Worm (Caenorhabditis elegans) whole organism, mixed stage, embryonic: ENCODE data around the gene abcf-3.

Source experiments
- blmp-1 ChIP-seq: fragments of 150-350 bp; optimal IDR thresholded peaks from 2 replicates; lab custom pipeline; 2014; ENCODE audit warnings: missing biosample characterization, missing genetic modification characterization
- elt-1 ChIP-seq: sonication (generic microtip); optimal IDR thresholded peaks from 2 replicates; lab custom pipeline; 2017; ENCODE audit warnings: missing genetic modification characterization, mild to moderate bottlenecking, missing compliant biosample characterization, antibody characterized with exemption, moderate library complexity, borderline replicate concordance; ENCODE audit not compliant: insufficient read depth
- mep-1 ChIP-seq: fragments of 150-350 bp; optimal IDR thresholded peaks from 2 replicates; lab custom pipeline; 2017; ENCODE audit warnings: missing biosample characterization, missing genetic modification reagents, missing genetic modification characterization, inconsistent platforms
- nhr-12 ChIP-seq: fragments of 150-350 bp; optimal IDR thresholded peaks from 2 replicates; lab custom pipeline; 2014; ENCODE audit warnings: missing biosample characterization, missing genetic modification characterization
- snpc-4 ChIP-seq: fragments of 150-350 bp; optimal IDR thresholded peaks from 2 replicates; lab custom pipeline; 2014; ENCODE audit warnings: missing biosample characterization, missing genetic modification characterization
- unc-39 ChIP-seq: fragments of 150-350 bp; optimal IDR thresholded peaks from 2 replicates; lab custom pipeline; 2014; ENCODE audit warnings: missing biosample characterization, missing genetic modification characterization
- unc-62 ChIP-seq: fragments of 150-350 bp; optimal IDR thresholded peaks from 2 replicates; lab custom pipeline; 2014; ENCODE audit warnings: missing biosample characterization, missing genetic modification reagents, missing genetic modification characterization

DNA sequence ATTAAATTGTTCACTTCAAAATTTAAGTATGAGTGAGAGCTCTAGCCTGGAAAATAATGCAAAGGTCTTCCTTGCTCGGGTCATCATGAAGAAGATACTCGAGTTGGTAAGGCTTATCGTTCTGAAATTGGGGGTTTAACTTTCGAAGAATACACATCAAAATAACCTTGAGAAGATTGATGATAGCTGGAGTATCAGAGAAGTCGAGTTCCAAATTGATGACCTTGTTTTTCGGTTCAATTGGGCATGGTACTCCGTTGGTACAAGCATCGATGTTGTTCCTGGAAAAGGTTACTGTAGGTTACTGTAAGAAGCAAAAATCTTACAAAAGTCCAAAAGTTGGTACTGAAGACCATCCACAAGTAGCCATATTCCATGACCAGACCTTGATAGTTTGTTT is 3.0 kb downstream of the abcf-3 start:
- no peak for TF ChIP-seq unc-62 (GFP tag; lab: Kevin White, UChicago)
- no peak for TF ChIP-seq blmp-1 (tag; lab: Kevin White, UChicago)
- no peak for TF ChIP-seq unc-39
- TF ChIP-seq elt-1 (tag; lab: Kevin White, UChicago) = no peak
- TF ChIP-seq snpc-4 (tag; lab: Kevin White, UChicago) = no peak
- TF ChIP-seq mep-1 (tag; lab: Kevin White, UChicago) = no peak
- TF ChIP-seq nhr-12 (tag; lab: Kevin White, UChicago) = no peak
